Fruit fly (Drosophila melanogaster): Measurements from ENCODE around the gene CG8925.

The CG8925 gene

DNA sequence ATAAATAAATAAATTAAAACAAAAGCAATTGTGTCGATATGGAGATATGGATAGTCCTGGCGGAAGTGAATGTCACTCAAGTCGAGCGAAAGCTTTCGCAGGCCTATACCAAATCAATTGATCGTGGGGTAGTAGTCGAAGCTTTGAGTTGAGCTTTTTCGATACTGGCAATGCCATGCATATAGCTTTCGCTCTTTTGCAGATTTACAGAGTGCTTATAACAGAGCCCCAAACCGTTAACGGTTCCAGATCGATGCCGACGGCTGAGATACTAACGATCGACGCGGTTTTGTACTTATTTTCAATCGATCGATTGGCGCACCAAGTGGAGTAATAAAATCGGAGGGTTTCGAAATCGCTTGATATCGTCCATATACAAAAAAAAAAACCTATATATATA is at the start of gene CG8925:
CG8925 (plus strand) TSS at position 245 of the 400 bp plus-strand sequence.
- peak; percentile 34 for TF ChIP-seq vri (GFP tag; optimal IDR thresholded peaks at IDR 0.05)
- TF ChIP-seq CG8632 (GFP tag; optimal IDR thresholded peaks at IDR 0.05) = no peak

DNA sequence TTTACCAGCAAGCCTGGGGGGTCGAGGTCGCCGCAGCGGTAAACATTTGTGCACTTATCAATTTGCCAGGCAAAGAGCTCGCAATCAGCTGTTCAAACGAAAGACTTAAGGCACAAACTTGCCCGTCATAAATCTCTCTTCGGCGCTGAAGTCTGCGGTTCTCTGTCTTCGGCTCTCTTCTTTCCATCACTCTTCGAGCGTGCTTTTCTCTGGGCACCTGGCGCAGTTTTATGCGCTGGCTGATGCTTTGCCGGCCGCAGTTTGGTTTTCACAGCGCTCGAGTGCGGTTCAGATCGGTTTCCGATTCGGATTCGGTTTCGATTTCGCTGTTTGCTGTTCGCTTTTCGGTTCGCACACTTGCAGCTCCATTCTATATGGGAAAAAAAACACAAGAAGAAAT is 43.3 kb upstream of the CG8925 start:
- TF ChIP-seq eg (GFP tag; IDR thresholded peaks at IDR 0.05) (peak; percentile 41; the same call in 1 of the 3 replicates), salr (GFP tag; optimal IDR thresholded peaks at IDR 0.05) (no peak), CG6854 (GFP tag; optimal IDR thresholded peaks at IDR 0.05) (peak; percentile 44), CG6276 (GFP tag; optimal IDR thresholded peaks at IDR 0.05) (no peak), Met (GFP tag; optimal IDR thresholded peaks at IDR 0.05) (peak; percentile 3), CG32006 (GFP tag; optimal IDR thresholded peaks at IDR 0.05) (no peak), CG6792 (GFP tag; optimal IDR thresholded peaks at IDR 0.05) (no peak), CG3919 (GFP tag; optimal IDR thresholded peaks at IDR 0.05) (no peak), pdm3 (GFP tag; optimal IDR thresholded peaks at IDR 0.05) (no peak), CG6163 (GFP tag; IDR thresholded peaks at IDR 0.05) (peak; percentile 49; the same call in 1 of the 3 replicates)

DNA sequence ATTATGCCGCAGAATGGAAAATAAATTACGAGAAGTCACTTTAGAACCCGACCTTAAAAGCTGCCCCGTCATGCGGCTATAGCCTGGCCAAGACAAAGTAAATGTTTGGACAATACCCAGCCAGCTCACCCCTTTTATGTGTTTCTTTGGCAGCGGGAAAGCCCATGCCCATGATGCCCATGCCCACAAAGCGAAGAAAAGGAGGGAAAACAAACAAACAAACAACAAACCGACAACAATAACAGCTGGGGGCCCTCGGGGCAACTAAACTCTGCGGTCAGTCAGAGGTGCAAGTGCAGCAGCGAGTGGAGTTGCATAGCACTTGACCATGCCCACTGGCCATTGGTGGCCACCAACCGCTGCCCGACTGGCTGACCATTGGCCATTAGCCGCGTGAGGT is 36.2 kb upstream of the CG8925 start:
- no peak for TF ChIP-seq CG6854 (GFP tag; optimal IDR thresholded peaks at IDR 0.05)
- TF ChIP-seq dsx (GFP tag; optimal IDR thresholded peaks at IDR 0.05; ENCODE audit: poor library complexity, severe bottlenecking) = peak; percentile 9
- no peak for TF ChIP-seq Ets96B (tag; optimal IDR thresholded peaks at IDR 0.05)
- TF ChIP-seq CG11294 (GFP tag; IDR thresholded peaks at IDR 0.05) = no peak
- TF ChIP-seq CG6808 (GFP tag; optimal IDR thresholded peaks at IDR 0.05) = peak; percentile 71

DNA sequence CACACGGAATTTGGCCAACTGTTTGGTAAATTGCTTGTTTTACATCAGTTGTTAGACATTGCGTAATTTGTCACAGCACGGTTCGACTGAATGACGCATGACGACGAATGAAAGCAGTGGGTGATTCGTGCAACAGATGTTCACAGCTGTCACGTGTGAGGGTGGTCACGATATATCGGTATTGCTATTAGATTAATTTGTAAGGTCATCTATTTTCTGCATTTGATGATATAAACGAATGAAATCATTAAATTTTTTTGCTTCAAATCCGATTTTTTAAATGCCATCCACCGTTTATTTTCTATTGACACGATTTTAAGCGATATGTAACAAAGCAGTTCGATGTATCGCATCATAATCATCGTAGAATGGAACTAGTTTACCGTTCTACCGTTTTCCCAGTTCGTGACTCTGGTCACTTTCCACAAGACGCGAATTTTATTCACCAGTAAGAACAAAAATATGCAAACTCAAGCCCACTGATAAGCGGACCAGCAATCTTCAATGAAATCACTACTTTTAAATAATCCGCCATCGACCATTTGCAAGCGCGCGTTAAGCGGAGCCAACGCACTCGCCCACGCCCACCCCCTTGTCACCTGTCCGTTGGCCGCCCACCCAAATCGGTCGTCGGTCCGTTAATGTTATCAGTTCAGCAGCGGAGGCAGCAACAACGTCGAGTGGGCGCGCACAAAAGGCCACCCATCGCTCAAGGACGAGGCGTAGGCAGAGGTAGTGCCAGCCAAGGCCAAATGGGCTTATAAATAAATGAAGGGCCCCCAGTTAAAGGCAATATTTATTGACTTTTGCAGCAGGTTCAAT is 24.9 kb upstream of the CG8925 start, which contains the start of the genes Mic26-27 and CG5916:
Mic26-27 (minus strand) TSS at position 224 of the 822 bp plus-strand sequence.
CG5916 (plus strand) TSS at position 398 of the 822 bp plus-strand sequence.
- TF ChIP-seq Gug (GFP tag; IDR thresholded peaks at IDR 0.05) (no peak), OdsH (GFP tag; optimal IDR thresholded peaks at IDR 0.05) (peak; percentile 18), acj6 (GFP tag; optimal IDR thresholded peaks at IDR 0.05) (peak; percentile 34), Hr4 (GFP tag; optimal IDR thresholded peaks at IDR 0.05) (peak; percentile 64), dac (GFP tag; optimal IDR thresholded peaks at IDR 0.05) (peak; percentile 62), CG11762 (GFP tag; optimal IDR thresholded peaks at IDR 0.05; ENCODE audit: insufficient read depth) (no peak), Sox14 (GFP tag; optimal IDR thresholded peaks at IDR 0.05) (peak; percentile 26), CG7368 (GFP tag; optimal IDR thresholded peaks at IDR 0.05) (no peak), ss (GFP tag; optimal IDR thresholded peaks at IDR 0.05) (no peak), Eip78C (GFP tag) (peak; percentile 85), CG3032 (tag; optimal IDR thresholded peaks at IDR 0.05) (peak; percentile 53), eg (GFP tag; IDR thresholded peaks at IDR 0.05) (peak; percentile 29; the same call in 1 of the 3 replicates), CG6792 (GFP tag; optimal IDR thresholded peaks at IDR 0.05) (peak; percentile 1), CG3919 (GFP tag; optimal IDR thresholded peaks at IDR 0.05) (peak; percentile 65), CG31627 (GFP tag; optimal IDR thresholded peaks at IDR 0.05) (peak; percentile 74), CG1621 (tag; optimal IDR thresholded peaks at IDR 0.05) (no peak), achi (GFP tag; optimal IDR thresholded peaks at IDR 0.05) (peak; percentile 53), pdm3 (GFP tag; optimal IDR thresholded peaks at IDR 0.05) (peak; percentile 39), spab (GFP tag; optimal IDR thresholded peaks at IDR 0.05) (no peak), lz (GFP tag; optimal IDR thresholded peaks at IDR 0.05) (peak; percentile 70), Lpt (GFP tag; optimal IDR thresholded peaks at IDR 0.05) (peak; percentile 3), Eip75B (GFP tag; optimal IDR thresholded peaks at IDR 0.05) (peak; percentile 45), CG15336 (GFP tag; IDR thresholded peaks at IDR 0.05) (no peak), Hr38 (GFP tag; optimal IDR thresholded peaks at IDR 0.05) (no peak), CG6854 (GFP tag; optimal IDR thresholded peaks at IDR 0.05) (no peak), CG34406 (GFP tag; optimal IDR thresholded peaks at IDR 0.05) (no peak), CG8319 (GFP tag; optimal IDR thresholded peaks at IDR 0.05) (no peak), CG8632 (GFP tag; optimal IDR thresholded peaks at IDR 0.05) (no peak), CG6276 (GFP tag; optimal IDR thresholded peaks at IDR 0.05) (no peak), Sox15 (GFP tag; optimal IDR thresholded peaks at IDR 0.05) (peak; percentile 28), fd85E (GFP tag; optimal IDR thresholded peaks at IDR 0.05) (peak; percentile 46), CG10669 (GFP tag; optimal IDR thresholded peaks at IDR 0.05) (no peak), CG32006 (GFP tag; optimal IDR thresholded peaks at IDR 0.05) (peak; percentile 48), Ets96B (tag; optimal IDR thresholded peaks at IDR 0.05) (no peak), fkh (GFP tag; optimal IDR thresholded peaks at IDR 0.05) (peak; percentile 88), Hr39 (GFP tag; optimal IDR thresholded peaks at IDR 0.05) (peak; percentile 77), Met (GFP tag; optimal IDR thresholded peaks at IDR 0.05) (no peak)
